Fruit fly (Drosophila melanogaster): ENCODE measurements around the gene bbx.
A peak's percentile ranks its signal among the peaks of the same experiment; 100 is the strongest.

- TF ChIP-seq CG8478 (optimal IDR thresholded peaks at IDR 0.05) (no peak), CTCF (optimal IDR thresholded peaks at IDR 0.05) (peak in 1 of 2 experiments; percentile 15)
Observed at dm6 chrX:21315852-21316251, 47.0 kb upstream of the bbx start, which contains the start of gene Rpt6.
